Fruit fly (Drosophila melanogaster): ENCODE data around the gene CG18549.

The CG18549 gene

dm6 chr3R:12422379-12422975 lies 26.6 kb upstream of the CG18549 start, which contains the start of the genes Scgbeta and CG17202 (continued):
- TF ChIP-seq cas (GFP tag; IDR thresholded peaks at IDR 0.05) (no peak), luna (GFP tag; optimal IDR thresholded peaks at IDR 0.05) (no peak), Opbp (GFP tag; IDR thresholded peaks at IDR 0.05; ENCODE audit: partially characterized antibody) (0 out of 3 replicates have a peak, but pooled peaks have one; percentile 22), Gug (GFP tag; IDR thresholded peaks at IDR 0.05) (no peak), CG3726 (GFP tag; IDR thresholded peaks at IDR 0.05) (no peak), Drgx (GFP tag; IDR thresholded peaks at IDR 0.05) (no peak), gce (GFP tag; IDR thresholded peaks at IDR 0.05) (no peak), CG10274 (GFP tag; optimal IDR thresholded peaks at IDR 0.05) (no peak), crol (GFP tag; IDR thresholded peaks at IDR 0.05) (no peak), CG11085 (GFP tag; IDR thresholded peaks at IDR 0.05) (no peak), lola (GFP tag; optimal IDR thresholded peaks at IDR 0.05) (no peak), Atf-2 (GFP tag; optimal IDR thresholded peaks at IDR 0.05) (no peak), tgo (GFP tag; IDR thresholded peaks at IDR 0.05) (no peak), Fer3 (tag; optimal IDR thresholded peaks at IDR 0.05) (no peak), hbn (GFP tag; IDR thresholded peaks at IDR 0.05; ENCODE audit: partially characterized antibody) (no peak), ci (GFP tag; IDR thresholded peaks at IDR 0.05) (0 out of 3 replicates have a peak, but pooled peaks have one; percentile 29), pros (GFP tag; optimal IDR thresholded peaks at IDR 0.05) (no peak), CG12769 (tag; optimal IDR thresholded peaks at IDR 0.05) (no peak), CG3995 (GFP tag; optimal IDR thresholded peaks at IDR 0.05) (no peak), Taf1 (GFP tag; IDR thresholded peaks at IDR 0.05) (no peak), Eip74EF (GFP tag; optimal IDR thresholded peaks at IDR 0.05) (no peak), vfl (GFP tag; optimal IDR thresholded peaks at IDR 0.05) (no peak), ase (GFP tag; IDR thresholded peaks at IDR 0.05) (0 out of 3 replicates have a peak, but pooled peaks have one; percentile 5), yki (optimal IDR thresholded peaks at IDR 0.05) (no peak), CG31388 (GFP tag; optimal IDR thresholded peaks at IDR 0.05) (no peak), CG4360 (GFP tag; IDR thresholded peaks at IDR 0.05) (no peak), pan (optimal IDR thresholded peaks at IDR 0.05) (no peak), pan (GFP tag; optimal IDR thresholded peaks at IDR 0.05 in 1 of 2, IDR thresholded peaks at IDR 0.05 in 1 of 2) (no peak), ro (GFP tag; IDR thresholded peaks at IDR 0.05) (no peak), CG13894 (tag; optimal IDR thresholded peaks at IDR 0.05) (no peak), CG11456 (GFP tag; IDR thresholded peaks at IDR 0.05) (peak; percentile 38; the same call in 1 of the 3 replicates), Oaz (GFP tag; IDR thresholded peaks at IDR 0.05) (no peak), rib (GFP tag; IDR thresholded peaks at IDR 0.05) (no peak), org-1 (GFP tag; optimal IDR thresholded peaks at IDR 0.05) (no peak), CG2120 (GFP tag; optimal IDR thresholded peaks at IDR 0.05) (peak; percentile 59), PHDP (tag; optimal IDR thresholded peaks at IDR 0.05) (no peak), CG4282 (GFP tag; optimal IDR thresholded peaks at IDR 0.05) (no peak), CG3065 (GFP tag; optimal IDR thresholded peaks at IDR 0.05) (no peak), CG12236 (GFP tag; optimal IDR thresholded peaks at IDR 0.05) (no peak), CG15073 (GFP tag; optimal IDR thresholded peaks at IDR 0.05) (no peak), CG2678 (tag; optimal IDR thresholded peaks at IDR 0.05) (no peak), klu (GFP tag; IDR thresholded peaks at IDR 0.05) (no peak), CG6683 (GFP tag; optimal IDR thresholded peaks at IDR 0.05) (no peak), gem (tag; optimal IDR thresholded peaks at IDR 0.05) (no peak), CG10209 (GFP tag; optimal IDR thresholded peaks at IDR 0.05) (no peak), Spps (tag; optimal IDR thresholded peaks at IDR 0.05) (no peak), CG42726 (GFP tag; IDR thresholded peaks at IDR 0.05; ENCODE audit: partially characterized antibody) (no peak), NC2β (GFP tag; optimal IDR thresholded peaks at IDR 0.05) (no peak), chinmo (GFP tag; IDR thresholded peaks at IDR 0.05; ENCODE audit: partially characterized antibody) (no peak), CG4328 (GFP tag; optimal IDR thresholded peaks at IDR 0.05) (no peak), Camta (GFP tag; optimal IDR thresholded peaks at IDR 0.05) (no peak)

Data from whole organism, embryonic.